Worm (Caenorhabditis elegans): ENCODE measurements around the gene ZC376.8.

Gene ZC376.8

DNA sequence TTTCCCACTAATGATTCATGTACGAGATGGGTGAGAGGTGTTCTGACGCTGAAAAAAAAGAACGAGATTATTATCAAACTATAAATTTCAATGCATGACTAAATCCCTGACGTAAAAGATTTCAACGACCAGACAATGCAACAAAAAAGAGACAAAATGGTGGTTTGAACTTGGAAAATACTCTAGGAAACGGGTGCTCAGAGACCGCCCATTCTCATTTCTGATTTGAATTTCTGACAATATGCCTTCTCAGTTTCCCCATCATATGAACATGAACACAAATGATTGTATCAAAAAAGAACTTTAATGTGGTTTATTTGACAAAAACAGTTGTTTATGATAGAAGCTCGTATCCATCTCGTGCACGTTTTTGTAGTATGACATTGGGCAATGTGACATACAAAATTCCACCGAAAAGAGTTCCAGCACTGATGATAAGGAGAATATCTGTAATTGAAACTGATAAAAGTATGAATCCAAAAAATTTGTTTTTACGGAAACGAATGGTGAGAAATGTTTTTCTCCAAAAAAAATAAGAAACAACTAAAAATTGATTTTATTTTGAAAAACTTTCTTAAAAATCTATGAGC is 17.0 kb upstream of the ZC376.8 start, which contains the start of gene srd-26:
Gene srd-26 (minus strand): TSS at position 51 of the 590 bp plus-strand sequence.
- TF ChIP-seq mab-5 (tag; optimal IDR thresholded peaks at IDR 0.05) (no peak), lin-39 (tag; optimal IDR thresholded peaks at IDR 0.05) (no peak), nhr-25 (tag; optimal IDR thresholded peaks at IDR 0.05) (no peak), R02D3.7 (tag; optimal IDR thresholded peaks at IDR 0.05) (no peak)

ce11 chrV:14165745-14166144 is 14.3 kb upstream of the ZC376.8 start:
- TF ChIP-seq ZK546.5 (tag; optimal IDR thresholded peaks at IDR 0.05) (no peak), unc-39 (tag; optimal IDR thresholded peaks at IDR 0.05) (no peak), lin-13 (GFP tag; optimal IDR thresholded peaks at IDR 0.05) (no peak), gmeb-1 (tag; optimal IDR thresholded peaks at IDR 0.05) (no peak), alr-1 (tag; optimal IDR thresholded peaks at IDR 0.05) (no peak), mab-5 (tag; optimal IDR thresholded peaks at IDR 0.05) (no peak), nhr-77 (tag; optimal IDR thresholded peaks at IDR 0.05) (no peak), nhr-11 (tag; optimal IDR thresholded peaks at IDR 0.05) (no peak), lin-11 (tag; optimal IDR thresholded peaks at IDR 0.05) (no peak), fos-1 (tag; optimal IDR thresholded peaks at IDR 0.05) (no peak), elt-3 (tag; optimal IDR thresholded peaks at IDR 0.05) (no peak), nhr-10 (tag; optimal IDR thresholded peaks at IDR 0.05) (no peak), blmp-1 (tag; optimal IDR thresholded peaks at IDR 0.05; ENCODE audit: insufficient read depth) (no peak), skn-1 (tag; optimal IDR thresholded peaks at IDR 0.05) (no peak), unc-62 (GFP tag; optimal IDR thresholded peaks at IDR 0.05) (no peak), ceh-82 (tag; optimal IDR thresholded peaks at IDR 0.05) (no peak), ztf-11 (tag; optimal IDR thresholded peaks at IDR 0.05) (no peak), ztf-1 (GFP tag; conservative IDR thresholded peaks at IDR 0.05) (no peak), snpc-4 (tag; optimal IDR thresholded peaks at IDR 0.05) (no peak), nhr-23 (tag; optimal IDR thresholded peaks at IDR 0.05) (no peak)

DNA sequence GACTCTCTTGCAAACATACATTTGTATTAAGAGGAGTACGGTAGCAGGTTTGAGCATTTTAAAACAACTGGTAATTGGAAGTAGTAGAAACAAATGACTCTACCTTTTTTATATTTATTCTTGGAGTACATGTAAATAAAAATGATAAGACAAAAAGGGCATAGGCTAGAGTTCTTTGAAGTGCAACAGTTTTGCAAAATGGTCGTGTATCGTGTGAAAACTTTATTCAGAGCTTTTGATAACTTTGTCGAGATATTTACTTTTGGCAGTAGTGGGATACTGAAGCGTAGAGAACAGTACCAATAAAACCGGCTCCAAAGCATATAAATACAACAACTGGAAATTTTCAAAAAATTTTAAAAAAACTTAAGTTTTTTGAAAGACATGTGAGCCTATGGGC is 13.4 kb upstream of the ZC376.8 start, which contains the start of gene cest-1.1:
Gene cest-1.1 (minus strand): TSS at position 101 of the 400 bp plus-strand sequence.
- no peak for TF ChIP-seq nhr-12 (tag; optimal IDR thresholded peaks at IDR 0.05)
- no peak for TF ChIP-seq Y55F3AM.14 (GFP tag; optimal IDR thresholded peaks at IDR 0.05)
- TF ChIP-seq nhr-25 (tag; optimal IDR thresholded peaks at IDR 0.05): no peak

DNA sequence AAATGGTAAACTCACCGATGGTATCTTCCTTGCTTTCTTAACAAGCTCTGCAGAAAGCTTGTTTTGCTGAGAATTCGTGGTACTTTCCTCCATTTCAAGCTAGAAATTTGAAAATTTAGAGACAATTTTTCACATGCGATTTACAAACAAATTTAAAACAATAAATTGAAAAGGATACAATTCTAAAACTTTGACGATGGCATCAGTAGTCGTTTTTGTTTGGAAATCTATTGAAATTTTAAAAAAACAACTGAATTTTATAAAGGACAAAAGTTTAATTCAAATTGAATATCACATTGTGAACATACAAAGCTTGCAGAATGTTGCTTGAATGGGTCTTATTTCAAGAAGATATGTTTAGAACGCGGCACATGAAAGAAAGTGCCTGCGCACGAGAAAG is 12.4 kb upstream of the ZC376.8 start, which contains the start of gene ocam-1:
Gene ocam-1 (minus strand): TSS at position 101 of the 400 bp plus-strand sequence.
- TF ChIP-seq snpc-4 (tag; optimal IDR thresholded peaks at IDR 0.05) (no peak), nhr-129 (tag; optimal IDR thresholded peaks at IDR 0.05) (no peak), unc-62 (GFP tag; optimal IDR thresholded peaks at IDR 0.05) (no peak), alr-1 (tag; optimal IDR thresholded peaks at IDR 0.05) (no peak), ceh-16 (tag; optimal IDR thresholded peaks at IDR 0.05) (no peak), ztf-4 (tag; optimal IDR thresholded peaks at IDR 0.05) (no peak), nhr-11 (tag; optimal IDR thresholded peaks at IDR 0.05) (no peak), sma-9 (GFP tag; optimal IDR thresholded peaks at IDR 0.05) (no peak), sma-9 (tag; optimal IDR thresholded peaks at IDR 0.05) (no peak), lin-13 (GFP tag; optimal IDR thresholded peaks at IDR 0.05) (no peak), lsy-2 (tag; optimal IDR thresholded peaks at IDR 0.05) (no peak), nhr-6 (tag; optimal IDR thresholded peaks at IDR 0.05) (no peak), peb-1 (tag; optimal IDR thresholded peaks at IDR 0.05) (no peak), nhr-12 (tag; optimal IDR thresholded peaks at IDR 0.05) (no peak), F13H6.1 (tag; optimal IDR thresholded peaks at IDR 0.05) (no peak), nhr-23 (tag; optimal IDR thresholded peaks at IDR 0.05) (no peak), ceh-82 (tag; optimal IDR thresholded peaks at IDR 0.05) (no peak), nhr-21 (tag; optimal IDR thresholded peaks at IDR 0.05) (no peak), nhr-237 (tag; optimal IDR thresholded peaks at IDR 0.05) (no peak)

- no peak for TF ChIP-seq elt-3 (tag; optimal IDR thresholded peaks at IDR 0.05)
- TF ChIP-seq mbf-1 (tag; optimal IDR thresholded peaks at IDR 0.05): no peak
- no peak for TF ChIP-seq peb-1 (tag; optimal IDR thresholded peaks at IDR 0.05)
- TF ChIP-seq C34F6.9 (tag; optimal IDR thresholded peaks at IDR 0.05): no peak
- TF ChIP-seq sma-3 (GFP tag; optimal IDR thresholded peaks at IDR 0.05): no peak
- TF ChIP-seq lin-13 (GFP tag; optimal IDR thresholded peaks at IDR 0.05): no peak
- TF ChIP-seq gmeb-1 (tag; optimal IDR thresholded peaks at IDR 0.05): no peak
- no peak for TF ChIP-seq R02D3.7 (tag; optimal IDR thresholded peaks at IDR 0.05)
- TF ChIP-seq ceh-16 (tag; optimal IDR thresholded peaks at IDR 0.05): no peak
- TF ChIP-seq elt-1 (tag; optimal IDR thresholded peaks at IDR 0.05): no peak
Observed at ce11 chrV:14171284-14171683, 8.8 kb upstream of the ZC376.8 start, which contains the start of gene cest-2.1. cest-2.1 (minus strand) TSS chrV:14171481.
